Worm (Caenorhabditis elegans): ENCODE measurements around the gene srd-18.

DNA sequence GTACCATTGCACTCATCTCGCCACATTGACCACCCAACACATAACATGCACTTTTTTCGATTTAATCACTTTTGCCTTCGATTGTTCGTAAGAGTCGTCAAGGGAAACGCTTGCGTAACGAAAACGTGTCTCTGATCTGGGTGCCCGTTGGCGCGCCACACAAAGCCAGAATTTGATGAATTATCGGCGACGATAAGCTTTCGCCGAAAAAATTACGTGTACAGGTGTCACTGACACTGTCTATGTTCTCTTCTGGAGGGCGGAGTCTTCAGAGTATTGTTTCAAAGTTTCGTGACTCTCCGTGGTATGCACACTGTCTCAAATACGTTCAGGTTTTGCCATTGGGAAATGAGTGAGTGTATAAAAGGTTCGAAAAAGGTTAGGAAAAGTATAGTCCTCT lies 16.0 kb downstream of the srd-18 start, which contains the start of gene F53F1.4:
- no peak for TF ChIP-seq nhr-76 (tag; optimal IDR thresholded peaks at IDR 0.05)
- no peak for TF ChIP-seq ceh-82 (tag; optimal IDR thresholded peaks at IDR 0.05)
- no peak for TF ChIP-seq ama-1 (optimal IDR thresholded peaks at IDR 0.05)
- no peak for TF ChIP-seq mdl-1 (tag; optimal IDR thresholded peaks at IDR 0.05)
- TF ChIP-seq R02D3.7 (tag; optimal IDR thresholded peaks at IDR 0.05), result no peak
- TF ChIP-seq ceh-28 (tag; optimal IDR thresholded peaks at IDR 0.05), result no peak
- TF ChIP-seq lsy-12 (tag; optimal IDR thresholded peaks at IDR 0.05), result no peak
- no peak for TF ChIP-seq elt-1 (tag; optimal IDR thresholded peaks at IDR 0.05)
- TF ChIP-seq ztf-11 (tag; optimal IDR thresholded peaks at IDR 0.05), result no peak
- TF ChIP-seq unc-39 (tag; optimal IDR thresholded peaks at IDR 0.05), result no peak
- no peak for TF ChIP-seq nhr-77 (tag; optimal IDR thresholded peaks at IDR 0.05)

Measured in whole organism, L3 larva.